Fruit fly (Drosophila melanogaster): ENCODE measurements around the gene CG14270.

- TF ChIP-seq psq (optimal IDR thresholded peaks at IDR 0.05) (no peak), h (optimal IDR thresholded peaks at IDR 0.05) (no peak), insv (optimal IDR thresholded peaks at IDR 0.05) (no peak), Sin3A (optimal IDR thresholded peaks at IDR 0.05) (no peak)
Measured at dm6 chrX:3463944-3464343, 21.2 kb downstream of the CG14270 start, which contains the start of gene CG16781.
